Fruit fly (Drosophila melanogaster) whole organism, embryonic: ENCODE data around the gene Chd1.

Source experiments
- CG10431 ChIP-seq: fragments of 200-800 bp; sonication (Bioruptor generic); optimal IDR thresholded peaks from 3 replicates; lab custom pipeline; 2018; ENCODE audit warnings: missing biosample characterization, mild to moderate bottlenecking, missing genetic modification characterization
- CG13894 ChIP-seq: fragments of 200-800 bp; sonication (Bioruptor generic); optimal IDR thresholded peaks from 3 replicates; lab custom pipeline; 2018; ENCODE audit warnings: missing biosample characterization, mild to moderate bottlenecking, missing genetic modification characterization, moderate library complexity
- CG15696 ChIP-seq: fragments of 200-800 bp; sonication (Bioruptor generic); optimal IDR thresholded peaks from 2 replicates; lab custom pipeline; 2019; ENCODE audit warnings: missing biosample characterization, mild to moderate bottlenecking, missing genetic modification characterization, moderate library complexity
- CG16863 ChIP-seq: fragments of 200-800 bp; sonication (Bioruptor generic); optimal IDR thresholded peaks from 3 replicates; lab custom pipeline; 2016; ENCODE audit warnings: missing biosample characterization, missing genetic modification characterization
- CG1832 ChIP-seq: fragments of 200-800 bp; sonication (Bioruptor generic); optimal IDR thresholded peaks from 2 replicates; lab custom pipeline; 2017; ENCODE audit warnings: missing biosample characterization, mild to moderate bottlenecking, missing genetic modification characterization, inconsistent platforms
- CG18476 ChIP-seq: fragments of 200-800 bp; sonication (Bioruptor generic); optimal IDR thresholded peaks from 2 replicates; lab custom pipeline; 2016; ENCODE audit warnings: missing biosample characterization, mild to moderate bottlenecking, missing genetic modification characterization
- CG18599 ChIP-seq: fragments of 200-800 bp; sonication (Bioruptor generic); optimal IDR thresholded peaks from 3 replicates; lab custom pipeline; 2017; ENCODE audit warnings: missing biosample characterization, missing genetic modification characterization, mild to moderate bottlenecking, moderate library complexity, missing genetic modification reagents
- CG30403 ChIP-seq: fragments of 200-800 bp; sonication (Bioruptor generic); optimal IDR thresholded peaks from 3 replicates; lab custom pipeline; 2016; ENCODE audit warnings: missing biosample characterization, missing genetic modification characterization
- CG31388 ChIP-seq: fragments of 200-800 bp; sonication (Bioruptor generic); optimal IDR thresholded peaks from 2 replicates; lab custom pipeline; 2016; ENCODE audit warnings: missing biosample characterization, missing genetic modification characterization
- CG4730 ChIP-seq: fragments of 200-800 bp; sonication (Bioruptor generic); IDR thresholded peaks from 2 replicates; pipeline ENCODE4 v1.3.6; 2022; ENCODE audit warnings: missing biosample characterization, missing genetic modification characterization
- CG7745 ChIP-seq: fragments of 200-800 bp; sonication (Bioruptor generic); optimal IDR thresholded peaks from 2 replicates; lab custom pipeline; 2018; ENCODE audit warnings: missing biosample characterization, mild to moderate bottlenecking, missing genetic modification characterization, moderate library complexity
- CG7839 ChIP-seq: fragments of 200-800 bp; sonication (Bioruptor generic); optimal IDR thresholded peaks from 3 replicates; lab custom pipeline; 2018; ENCODE audit warnings: missing biosample characterization, mild to moderate bottlenecking, missing genetic modification characterization, moderate library complexity
- CG9727 ChIP-seq: fragments of 200-800 bp; sonication (Bioruptor generic); optimal IDR thresholded peaks from 3 replicates; lab custom pipeline; 2017; ENCODE audit warnings: missing biosample characterization, mild to moderate bottlenecking, missing genetic modification characterization
- CG9876 ChIP-seq: fragments of 200-800 bp; sonication (Bioruptor generic); optimal IDR thresholded peaks from 2 replicates; lab custom pipeline; 2016; ENCODE audit warnings: missing biosample characterization, missing genetic modification characterization
- CoRest ChIP-seq: fragments of 200-800 bp; sonication (Bioruptor generic); optimal IDR thresholded peaks from 3 replicates; lab custom pipeline; 2018; ENCODE audit warnings: missing biosample characterization, mild to moderate bottlenecking, missing genetic modification characterization, moderate library complexity
- Doc2 ChIP-seq: fragments of 200-800 bp; sonication (Bioruptor generic); IDR thresholded peaks from 2 replicates; pipeline ENCODE4 v1.3.6; 2022; ENCODE audit warnings: missing biosample characterization, missing genetic modification characterization
- E2f1 ChIP-seq: fragments of 200-800 bp; sonication (Bioruptor generic); IDR thresholded peaks from 2 replicates; pipeline ENCODE4 v1.3.6; 2022; ENCODE audit warnings: missing biosample characterization, missing genetic modification characterization
- H2.0 ChIP-seq: fragments of 200-800 bp; sonication (Bioruptor generic); IDR thresholded peaks from 2 replicates; pipeline ENCODE4 v1.3.6; 2022; ENCODE audit warnings: missing biosample characterization, missing genetic modification characterization
- HLH4C ChIP-seq: fragments of 200-800 bp; sonication (Bioruptor generic); IDR thresholded peaks from 3 replicates; pipeline ENCODE4 v1.3.6; 2022; ENCODE audit warnings: missing biosample characterization, missing genetic modification characterization; ENCODE audit not compliant: partially characterized antibody
- HLH54F ChIP-seq: fragments of 200-800 bp; sonication (Bioruptor generic); optimal IDR thresholded peaks from 3 replicates; lab custom pipeline; 2016; ENCODE audit warnings: missing biosample characterization, missing genetic modification characterization
- Hr39 ChIP-seq: fragments of >200 bp; optimal IDR thresholded peaks from 2 replicates; lab custom pipeline; 2017
- Kr ChIP-seq: fragments of 200-800 bp; sonication (Bioruptor generic); optimal IDR thresholded peaks from 2 replicates; lab custom pipeline; 2017; ENCODE audit warnings: missing biosample characterization, mild to moderate bottlenecking, missing genetic modification characterization
- Mad ChIP-seq: fragments of 200-800 bp; sonication (Bioruptor generic); optimal IDR thresholded peaks from 2 replicates; lab custom pipeline; 2016; ENCODE audit warnings: missing biosample characterization, missing genetic modification characterization
- Med ChIP-seq: fragments of 200-800 bp; sonication (Bioruptor generic); peaks from one replicate; lab custom pipeline; 2016; ENCODE audit warnings: missing biosample characterization, missing genetic modification characterization, mild to moderate bottlenecking, inconsistent platforms, moderate library complexity
- NC2α ChIP-seq: fragments of 200-800 bp; sonication (Bioruptor generic); optimal IDR thresholded peaks from 2 replicates; lab custom pipeline; 2016; ENCODE audit warnings: missing biosample characterization, missing genetic modification characterization
- Nf-YA ChIP-seq: fragments of 200-800 bp; sonication (Bioruptor generic); IDR thresholded peaks from 2 replicates; pipeline ENCODE4 v1.3.6; 2022; ENCODE audit warnings: missing biosample characterization, missing genetic modification characterization
- Optix ChIP-seq: fragments of 200-800 bp; sonication (Bioruptor generic); IDR thresholded peaks from 3 replicates; pipeline ENCODE4 v1.3.6; 2022; ENCODE audit warnings: missing biosample characterization, missing genetic modification characterization
- Poxn ChIP-seq: fragments of 200-800 bp; sonication (Bioruptor generic); IDR thresholded peaks from 2 replicates; pipeline ENCODE4 v1.3.6; 2022; ENCODE audit warnings: missing biosample characterization, missing genetic modification characterization
- Sry-δ ChIP-seq: fragments of 200-800 bp; sonication (Bioruptor generic); optimal IDR thresholded peaks from 2 replicates; lab custom pipeline; 2016; ENCODE audit warnings: missing biosample characterization, missing genetic modification characterization
- YL-1 ChIP-seq: fragments of 200-800 bp; sonication (Bioruptor generic); optimal IDR thresholded peaks from 3 replicates; lab custom pipeline; 2017; ENCODE audit warnings: missing biosample characterization, mild to moderate bottlenecking, missing genetic modification characterization
- ab ChIP-seq: fragments of 200-800 bp; sonication (Bioruptor generic); optimal IDR thresholded peaks from 2 replicates; lab custom pipeline; 2016; ENCODE audit warnings: missing biosample characterization, missing genetic modification characterization
- ara ChIP-seq: fragments of 200-800 bp; sonication (Bioruptor generic); IDR thresholded peaks from 2 replicates; pipeline ENCODE4 v1.3.6; 2022; ENCODE audit warnings: missing biosample characterization, missing genetic modification characterization
- croc ChIP-seq: fragments of 200-800 bp; sonication (Bioruptor generic); conservative IDR thresholded peaks from 3 replicates; pipeline ENCODE4 v1.3.6; 2022; ENCODE audit warnings: missing biosample characterization, missing genetic modification characterization
- dan ChIP-seq: fragments of 200-800 bp; sonication (Bioruptor generic); IDR thresholded peaks from 2 replicates; pipeline ENCODE4 v1.3.6; 2022; ENCODE audit warnings: missing biosample characterization, missing genetic modification characterization
- danr ChIP-seq: fragments of 200-800 bp; sonication (Bioruptor generic); IDR thresholded peaks from 2 replicates; pipeline ENCODE4 v1.3.6; 2022; ENCODE audit warnings: missing biosample characterization, missing genetic modification characterization
- gce ChIP-seq: fragments of 200-800 bp; sonication (Bioruptor generic); IDR thresholded peaks from 3 replicates; pipeline ENCODE4 v1.3.6; 2022; ENCODE audit warnings: missing biosample characterization, missing genetic modification characterization
- grn ChIP-seq: fragments of 200-800 bp; sonication (Bioruptor generic); optimal IDR thresholded peaks from 3 replicates; lab custom pipeline; 2017; ENCODE audit warnings: missing biosample characterization, missing genetic modification characterization
- gsb-n ChIP-seq: fragments of 200-800 bp; sonication (Bioruptor generic); optimal IDR thresholded peaks from 3 replicates; lab custom pipeline; 2018; ENCODE audit warnings: missing biosample characterization, mild to moderate bottlenecking, missing genetic modification characterization
- gt ChIP-seq: fragments of 200-800 bp; sonication (Bioruptor generic); IDR thresholded peaks from 2 replicates; pipeline ENCODE4 v1.3.6; 2022; ENCODE audit warnings: missing biosample characterization, missing genetic modification characterization
- hth ChIP-seq: fragments of >200 bp; optimal IDR thresholded peaks from 2 replicates; lab custom pipeline; 2017; ENCODE audit warnings: inconsistent platforms
- lab ChIP-seq: fragments of 200-800 bp; sonication (Bioruptor generic); optimal IDR thresholded peaks from 3 replicates; lab custom pipeline; 2017; ENCODE audit warnings: missing biosample characterization, missing genetic modification characterization, mild to moderate bottlenecking, moderate library complexity, missing genetic modification reagents
- nau ChIP-seq: fragments of 200-800 bp; sonication (Bioruptor generic); optimal IDR thresholded peaks from 3 replicates; lab custom pipeline; 2017; ENCODE audit warnings: missing biosample characterization, mild to moderate bottlenecking, missing genetic modification characterization, missing genetic modification reagents
- nerfin-1 ChIP-seq: fragments of 200-800 bp; sonication (Bioruptor generic); optimal IDR thresholded peaks from 3 replicates; lab custom pipeline; 2019; ENCODE audit warnings: missing biosample characterization, mild to moderate bottlenecking, missing genetic modification characterization, moderate library complexity
- pan ChIP-seq, 4 experiments: fragments of >200 bp in 3 of 4; fragments of 200-800 bp in 1 of 4; sonication (Bioruptor generic) in 1 of 4; optimal IDR thresholded peaks in 3 of 4; IDR thresholded peaks in 1 of 4; 2 replicates each; pipeline versions ENCODE4 v1.3.6 to Lab custom; 2017 to 2022; ENCODE audit warnings: missing biosample characterization in 2 of 4, missing genetic modification characterization in 2 of 4, mixed read lengths in 1 of 4
- peb ChIP-seq: fragments of 200-800 bp; sonication (Bioruptor generic); IDR thresholded peaks from 2 replicates; pipeline ENCODE4 v1.3.6; 2022; ENCODE audit warnings: missing biosample characterization, missing genetic modification characterization
- pnt ChIP-seq: fragments of 200-800 bp; sonication (Bioruptor generic); optimal IDR thresholded peaks from 3 replicates; lab custom pipeline; 2016; ENCODE audit warnings: missing biosample characterization, missing genetic modification characterization
- sc ChIP-seq, 3 experiments: fragments of >200 bp in 2 of 3; fragments of 200-800 bp in 1 of 3; sonication (Bioruptor generic) in 1 of 3; optimal IDR thresholded peaks; 2 replicates in 2 of 3; 3 replicates in 1 of 3; lab custom pipeline; 2017; ENCODE audit warnings: mild to moderate bottlenecking in 1 of 3, missing biosample characterization in 1 of 3, missing genetic modification characterization in 1 of 3, missing genetic modification reagents in 1 of 3
- shn ChIP-seq: fragments of 200-800 bp; sonication (Bioruptor generic); optimal IDR thresholded peaks from 3 replicates; lab custom pipeline; 2016; ENCODE audit warnings: missing biosample characterization, missing genetic modification characterization
- so ChIP-seq: fragments of 200-800 bp; sonication (Bioruptor generic); IDR thresholded peaks from 3 replicates; pipeline ENCODE4 v1.3.6; 2022; ENCODE audit warnings: missing biosample characterization, missing genetic modification characterization
- ttk ChIP-seq: fragments of 200-800 bp; sonication (Bioruptor generic); IDR thresholded peaks from 2 replicates; pipeline ENCODE4 v2.1.2; 2022; ENCODE audit warnings: missing biosample characterization, missing genetic modification characterization
- wor ChIP-seq: fragments of 200-800 bp; sonication (Bioruptor generic); IDR thresholded peaks from 2 replicates; pipeline ENCODE4 v1.3.6; 2022; ENCODE audit warnings: missing biosample characterization, missing genetic modification characterization

The Chd1 gene

dm6 chr2L:2976829-2977228 is 10.7 kb downstream of the Chd1 start, which contains the start of the genes CG9641 and CG3165 (continued):
- TF ChIP-seq gsb-n (tag; lab: Kevin White, UChicago) (no peak), gt (GFP tag; lab: Robert Waterston, UW) (peak; percentile 55; the same call in 1 of the 2 replicates), H2.0 (GFP tag; lab: Robert Waterston, UW) (peak; percentile 76), CG1832 (no peak), grn (no peak), so (GFP tag; lab: Robert Waterston, UW) (peak; percentile 56; the same call in 1 of the 3 replicates), Optix (peak; percentile 80), CoRest (tag; lab: Kevin White, UChicago) (peak; percentile 90), Hr39 (no peak), Med (peak; percentile 98), peb (GFP tag; lab: Robert Waterston, UW) (peak; percentile 73), wor (GFP tag; lab: Robert Waterston, UW) (peak; percentile 57; the same call in 1 of the 2 replicates), CG18599 (GFP tag; lab: Kevin White, UChicago) (peak; percentile 89), E2f1 (peak; percentile 74), nerfin-1 (tag; lab: Kevin White, UChicago) (peak; percentile 83), lab (GFP tag; lab: Kevin White, UChicago) (no peak), ttk (GFP tag; lab: Robert Waterston, UW) (peak; percentile 73), HLH4C (peak; percentile 90), YL-1 (GFP tag; lab: Kevin White, UChicago) (peak; percentile 71), CG7745 (tag; lab: Kevin White, UChicago) (no peak), danr (GFP tag; lab: Robert Waterston, UW) (peak; percentile 67; the same call in 1 of the 2 replicates), Poxn (GFP tag; lab: Robert Waterston, UW) (peak; percentile 42; the same call in 1 of the 2 replicates), Sry-δ (GFP tag; lab: Kevin White, UChicago) (peak; percentile 98), dan (GFP tag; lab: Robert Waterston, UW) (peak; percentile 60; the same call in 1 of the 2 replicates), pan (optimal IDR thresholded peaks at IDR 0.05; lab: Kevin White, UChicago) (no peak), pan (GFP tag; optimal IDR thresholded peaks at IDR 0.05 in 1 of 2, IDR thresholded peaks at IDR 0.05 in 1 of 2) (peak in 1 of 2 experiments; percentile 79), CG31388 (GFP tag; lab: Kevin White, UChicago) (peak; percentile 76), Nf-YA (GFP tag; lab: Robert Waterston, UW) (peak; percentile 71; the same call in 1 of the 2 replicates), croc (GFP tag; lab: Robert Waterston, UW) (peak; percentile 76), hth (lab: Kevin White, UChicago) (no peak), CG13894 (tag; lab: Kevin White, UChicago) (peak; percentile 86), CG10431 (GFP tag; lab: Kevin White, UChicago) (peak; percentile 54), ab (GFP tag; lab: Kevin White, UChicago) (peak; percentile 76), CG16863 (peak; percentile 88), CG9876 (GFP tag; lab: Kevin White, UChicago) (peak; percentile 53), shn (GFP tag; lab: Kevin White, UChicago) (peak; percentile 86), Kr (GFP tag; lab: Kevin White, UChicago) (no peak), CG30403 (GFP tag; lab: Kevin White, UChicago) (peak; percentile 92), CG15696 (tag; lab: Kevin White, UChicago) (peak; percentile 85), HLH54F (GFP tag; lab: Kevin White, UChicago) (peak; percentile 93), ara (GFP tag; lab: Robert Waterston, UW) (peak; percentile 76), CG18476 (GFP tag; lab: Kevin White, UChicago) (peak; percentile 77), CG4730 (GFP tag; lab: Robert Waterston, UW) (peak; percentile 69), gce (GFP tag; lab: Robert Waterston, UW) (peak; percentile 52; the same call in 1 of the 3 replicates), Mad (GFP tag; lab: Kevin White, UChicago) (peak; percentile 88), nau (GFP tag; lab: Kevin White, UChicago) (no peak), CG7839 (tag; lab: Kevin White, UChicago) (no peak), pnt (GFP tag; lab: Kevin White, UChicago) (peak; percentile 90), Doc2 (GFP tag; lab: Robert Waterston, UW) (no peak), NC2α (GFP tag; lab: Kevin White, UChicago) (peak; percentile 70), CG9727 (peak; percentile 80), sc (optimal IDR thresholded peaks at IDR 0.05; lab: Kevin White, UChicago) (no peak), sc (GFP tag; optimal IDR thresholded peaks at IDR 0.05; lab: Kevin White, UChicago) (no peak)
